Fruit fly (Drosophila melanogaster) whole organism, embryonic: ENCODE data around the gene Moca-cyp.

Experiments used
- Atf3 ChIP-seq: fragments of 200-800 bp; sonication (Bioruptor generic); optimal IDR thresholded peaks from 3 replicates; lab custom pipeline; 2016; ENCODE audit warnings: missing biosample characterization, missing genetic modification characterization
- CG11504 ChIP-seq: fragments of 200-800 bp; sonication (Bioruptor generic); optimal IDR thresholded peaks from 3 replicates; lab custom pipeline; 2019; ENCODE audit warnings: missing biosample characterization, mild to moderate bottlenecking, missing genetic modification characterization, moderate library complexity
- CG11560 ChIP-seq: fragments of 200-800 bp; sonication (Bioruptor generic); IDR thresholded peaks from 3 replicates; pipeline ENCODE4 v1.3.6; 2022; ENCODE audit warnings: missing biosample characterization, missing genetic modification characterization
- CG13775 ChIP-seq: fragments of 200-800 bp; sonication (Bioruptor generic); optimal IDR thresholded peaks from 3 replicates; lab custom pipeline; 2017; ENCODE audit warnings: missing biosample characterization, mild to moderate bottlenecking, missing genetic modification characterization
- CG13894 ChIP-seq: fragments of 200-800 bp; sonication (Bioruptor generic); optimal IDR thresholded peaks from 3 replicates; lab custom pipeline; 2018; ENCODE audit warnings: missing biosample characterization, mild to moderate bottlenecking, missing genetic modification characterization, moderate library complexity
- CG17186 ChIP-seq: fragments of 200-800 bp; sonication (Bioruptor generic); optimal IDR thresholded peaks from 3 replicates; lab custom pipeline; 2017; ENCODE audit warnings: missing biosample characterization, missing genetic modification reagents, missing genetic modification characterization
- CG17359 ChIP-seq: fragments of 200-800 bp; sonication (Bioruptor generic); optimal IDR thresholded peaks from 3 replicates; lab custom pipeline; 2018; ENCODE audit warnings: missing biosample characterization, mild to moderate bottlenecking, missing genetic modification characterization, moderate library complexity
- CG2120 ChIP-seq: fragments of 200-800 bp; sonication (Bioruptor generic); optimal IDR thresholded peaks from 3 replicates; lab custom pipeline; 2016; ENCODE audit warnings: missing biosample characterization, missing genetic modification characterization
- CG2678 ChIP-seq: fragments of 200-800 bp; sonication (Bioruptor generic); optimal IDR thresholded peaks from 3 replicates; lab custom pipeline; 2019; ENCODE audit warnings: missing biosample characterization, mild to moderate bottlenecking, missing genetic modification characterization, moderate library complexity
- CG32532 ChIP-seq: fragments of 200-800 bp; sonication (Bioruptor generic); IDR thresholded peaks from 2 replicates; pipeline ENCODE4 v1.3.6; 2022; ENCODE audit warnings: missing biosample characterization, missing genetic modification characterization
- CG3407 ChIP-seq: fragments of 200-800 bp; sonication (Bioruptor generic); optimal IDR thresholded peaks from 2 replicates; lab custom pipeline; 2018; ENCODE audit warnings: missing biosample characterization, mild to moderate bottlenecking, missing genetic modification characterization
- CG6813 ChIP-seq: fragments of 200-800 bp; sonication (Bioruptor generic); optimal IDR thresholded peaks from 2 replicates; lab custom pipeline; 2017; ENCODE audit warnings: missing biosample characterization, missing genetic modification characterization, mild to moderate bottlenecking, moderate library complexity, missing genetic modification reagents
- CG7556 ChIP-seq: fragments of 200-800 bp; sonication (Bioruptor generic); optimal IDR thresholded peaks from 2 replicates; lab custom pipeline; 2017; ENCODE audit warnings: missing biosample characterization, mild to moderate bottlenecking, missing genetic modification characterization
- CG7786 ChIP-seq: fragments of 200-800 bp; sonication (Bioruptor generic); optimal IDR thresholded peaks from 2 replicates; lab custom pipeline; 2016; ENCODE audit warnings: missing biosample characterization, missing genetic modification characterization
- CG8478 ChIP-seq: fragments of >200 bp; optimal IDR thresholded peaks from 2 replicates; lab custom pipeline; 2018
- CG8924 ChIP-seq: fragments of 200-800 bp; optimal IDR thresholded peaks from 3 replicates; lab custom pipeline; 2019; ENCODE audit warnings: missing biosample characterization, mild to moderate bottlenecking, missing genetic modification characterization, moderate library complexity
- CrebB ChIP-seq: fragments of 200-800 bp; sonication (Bioruptor generic); optimal IDR thresholded peaks from 3 replicates; lab custom pipeline; 2018; ENCODE audit warnings: missing biosample characterization, mild to moderate bottlenecking, missing genetic modification characterization
- Eip74EF ChIP-seq, 2 experiments: fragments of 200-800 bp in 1 of 2; fragments of >200 bp in 1 of 2; sonication (Bioruptor generic) in 1 of 2; optimal IDR thresholded peaks; 2 replicates each; lab custom pipeline; 2017 to 2019; ENCODE audit warnings: missing biosample characterization in 2 of 2, missing genetic modification characterization in 2 of 2, mild to moderate bottlenecking in 1 of 2, moderate library complexity in 1 of 2
- HLH3B ChIP-seq: fragments of 200-800 bp; sonication (Bioruptor generic); IDR thresholded peaks from 2 replicates; pipeline ENCODE4 v1.3.6; 2022; ENCODE audit warnings: missing biosample characterization, missing genetic modification characterization
- Hand ChIP-seq: fragments of 200-800 bp; sonication (Bioruptor generic); optimal IDR thresholded peaks from 2 replicates; lab custom pipeline; 2017; ENCODE audit warnings: mild to moderate bottlenecking, missing biosample characterization, missing genetic modification reagents, missing genetic modification characterization
- HmgZ ChIP-seq: fragments of 200-800 bp; sonication (Bioruptor generic); optimal IDR thresholded peaks from 2 replicates; lab custom pipeline; 2018; ENCODE audit warnings: missing biosample characterization, mild to moderate bottlenecking, missing genetic modification characterization
- Hr3 ChIP-seq: fragments of 200-800 bp; sonication (Bioruptor generic); optimal IDR thresholded peaks from 3 replicates; lab custom pipeline; 2016; ENCODE audit warnings: missing biosample characterization, missing genetic modification characterization
- Hr51 ChIP-seq, 2 experiments: fragments of 200-800 bp; sonication (Bioruptor generic); optimal IDR thresholded peaks; 2 replicates in 1 of 2; 3 replicates in 1 of 2; lab custom pipeline; 2016 to 2018; ENCODE audit warnings: missing biosample characterization in 2 of 2, missing genetic modification characterization in 2 of 2, mild to moderate bottlenecking in 1 of 2, moderate library complexity in 1 of 2
- Hr78 ChIP-seq, 2 experiments: fragments of 200-800 bp in 1 of 2; fragments of >200 bp in 1 of 2; sonication (Bioruptor generic) in 1 of 2; optimal IDR thresholded peaks; 2 replicates each; lab custom pipeline; 2017 to 2019; ENCODE audit warnings: missing biosample characterization in 2 of 2, missing genetic modification characterization in 2 of 2, mild to moderate bottlenecking in 1 of 2, moderate library complexity in 1 of 2
- Lhr ChIP-seq: fragments of 200-800 bp; sonication (Bioruptor generic); optimal IDR thresholded peaks from 3 replicates; lab custom pipeline; 2017; ENCODE audit warnings: mild to moderate bottlenecking, missing biosample characterization, missing genetic modification reagents, missing genetic modification characterization
- Lpt ChIP-seq: fragments of >200 bp; optimal IDR thresholded peaks from 2 replicates; lab custom pipeline; 2018; ENCODE audit warnings: missing biosample characterization, missing genetic modification characterization
- Meics ChIP-seq: fragments of 200-800 bp; sonication (Bioruptor generic); optimal IDR thresholded peaks from 2 replicates; lab custom pipeline; 2017; ENCODE audit warnings: missing biosample characterization, mild to moderate bottlenecking, missing genetic modification characterization
- Oli ChIP-seq: fragments of 200-800 bp; sonication (Bioruptor generic); optimal IDR thresholded peaks from 2 replicates; lab custom pipeline; 2018; ENCODE audit warnings: missing biosample characterization, mild to moderate bottlenecking, missing genetic modification characterization, moderate library complexity
- al ChIP-seq: fragments of 200-800 bp; sonication (Bioruptor generic); IDR thresholded peaks from 2 replicates; pipeline ENCODE4 v1.3.6; 2022; ENCODE audit warnings: missing biosample characterization, missing genetic modification characterization
- ap ChIP-seq: fragments of 200-800 bp; sonication (Bioruptor generic); IDR thresholded peaks from 2 replicates; pipeline ENCODE4 v1.3.6; 2022; ENCODE audit warnings: missing biosample characterization, missing genetic modification characterization
- ash1 ChIP-seq: fragments of 200-800 bp; sonication (Bioruptor generic); optimal IDR thresholded peaks from 2 replicates; lab custom pipeline; 2018; ENCODE audit warnings: missing biosample characterization, mild to moderate bottlenecking, missing genetic modification characterization
- az2 ChIP-seq: fragments of 200-800 bp; sonication (Bioruptor generic); optimal IDR thresholded peaks from 3 replicates; lab custom pipeline; 2016; ENCODE audit warnings: missing biosample characterization, missing genetic modification characterization
- chif ChIP-seq, 2 experiments: fragments of 200-800 bp; sonication (Bioruptor generic); optimal IDR thresholded peaks; 3 replicates each; lab custom pipeline; 2016; ENCODE audit warnings: missing biosample characterization in 2 of 2, missing genetic modification characterization in 2 of 2
- ci ChIP-seq: fragments of 200-800 bp; sonication (Bioruptor generic); IDR thresholded peaks from 3 replicates; pipeline ENCODE4 v1.3.6; 2022; ENCODE audit warnings: missing biosample characterization, missing genetic modification characterization
- ftz-f1 ChIP-seq: fragments of 200-800 bp; sonication (Bioruptor generic); optimal IDR thresholded peaks from 2 replicates; lab custom pipeline; 2016; ENCODE audit warnings: missing biosample characterization, missing genetic modification characterization
- gem ChIP-seq: fragments of 200-800 bp; sonication (Bioruptor generic); optimal IDR thresholded peaks from 2 replicates; lab custom pipeline; 2019; ENCODE audit warnings: missing biosample characterization, mild to moderate bottlenecking, missing genetic modification characterization, moderate library complexity
- gfzf ChIP-seq: fragments of 200-800 bp; sonication (Bioruptor generic); optimal IDR thresholded peaks from 2 replicates; lab custom pipeline; 2016; ENCODE audit warnings: missing biosample characterization, mild to moderate bottlenecking, missing genetic modification characterization, moderate library complexity
- hkb ChIP-seq, 2 experiments: fragments of 200-800 bp in 1 of 2; fragments of >200 bp in 1 of 2; sonication (Bioruptor generic) in 1 of 2; IDR thresholded peaks in 1 of 2; optimal IDR thresholded peaks in 1 of 2; 2 replicates each; pipeline versions ENCODE4 v1.3.6 to Lab custom; 2017 to 2022; ENCODE audit warnings: missing biosample characterization in 1 of 2, missing genetic modification characterization in 1 of 2
- kay ChIP-seq: fragments of 200-800 bp; sonication (Bioruptor generic); optimal IDR thresholded peaks from 2 replicates; lab custom pipeline; 2016; ENCODE audit warnings: missing biosample characterization, missing genetic modification characterization
- kni ChIP-seq: fragments of 200-800 bp; sonication (Bioruptor generic); optimal IDR thresholded peaks from 3 replicates; lab custom pipeline; 2017; ENCODE audit warnings: mild to moderate bottlenecking, missing biosample characterization, missing genetic modification reagents, missing genetic modification characterization
- maf-S ChIP-seq: fragments of 200-800 bp; sonication (Bioruptor generic); optimal IDR thresholded peaks from 2 replicates; lab custom pipeline; 2016; ENCODE audit warnings: missing biosample characterization, missing genetic modification characterization
- otp ChIP-seq: fragments of 200-800 bp; sonication (Bioruptor generic); IDR thresholded peaks from 3 replicates; pipeline ENCODE4, ENCODE4 v1.3.6; 2022; ENCODE audit warnings: missing biosample characterization, missing genetic modification characterization
- rib ChIP-seq: fragments of 200-800 bp; sonication (Bioruptor generic); IDR thresholded peaks from 2 replicates; pipeline ENCODE4 v1.3.6; 2022; ENCODE audit warnings: missing biosample characterization, missing genetic modification characterization
- sens ChIP-seq: fragments of 200-800 bp; sonication (Bioruptor generic); peaks from one replicate; lab custom pipeline; 2016; ENCODE audit warnings: missing biosample characterization, missing genetic modification characterization
- seq ChIP-seq: fragments of 200-800 bp; sonication (Bioruptor generic); IDR thresholded peaks from 2 replicates; pipeline ENCODE4 v1.3.6; 2022; ENCODE audit warnings: missing biosample characterization, missing genetic modification characterization
- so ChIP-seq: fragments of 200-800 bp; sonication (Bioruptor generic); IDR thresholded peaks from 3 replicates; pipeline ENCODE4 v1.3.6; 2022; ENCODE audit warnings: missing biosample characterization, missing genetic modification characterization
- vnd ChIP-seq: fragments of 200-800 bp; sonication (Bioruptor generic); IDR thresholded peaks from 3 replicates; pipeline ENCODE4 v1.3.6; 2022; ENCODE audit warnings: missing biosample characterization, missing genetic modification characterization; ENCODE audit not compliant: partially characterized antibody
- vvl ChIP-seq: fragments of 200-800 bp; sonication (Bioruptor generic); IDR thresholded peaks from 2 replicates; pipeline ENCODE4 v1.3.6; 2022; ENCODE audit warnings: missing biosample characterization, missing genetic modification characterization
- z ChIP-seq: fragments of 200-800 bp; sonication (Bioruptor generic); IDR thresholded peaks from 3 replicates; pipeline ENCODE4 v1.3.6; 2022; ENCODE audit warnings: missing biosample characterization, missing genetic modification characterization

Gene Moca-cyp

DNA sequence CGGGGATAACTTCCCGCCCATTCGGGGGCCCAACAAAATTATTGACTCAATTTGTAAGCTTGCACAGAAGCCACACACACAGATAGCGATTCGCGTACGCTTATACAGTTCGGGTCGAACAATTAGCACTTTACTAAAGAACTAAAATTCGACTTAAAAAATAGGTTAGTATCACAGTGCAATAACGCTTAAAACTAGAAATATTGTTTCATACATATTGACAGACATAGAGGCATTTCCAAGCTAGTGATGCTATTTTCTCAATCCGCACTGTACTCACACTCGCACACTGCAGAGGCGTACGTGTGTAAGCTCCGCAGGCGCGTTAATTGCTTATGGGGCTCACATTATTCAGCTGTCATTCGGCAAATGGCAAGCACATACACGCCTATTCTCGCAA lies 42.6 kb upstream of the Moca-cyp start (continued):
- TF ChIP-seq CG17186: no peak
- TF ChIP-seq CrebB: no peak
- no peak for TF ChIP-seq seq
- no peak for TF ChIP-seq so (GFP tag; lab: Robert Waterston, UW)
- TF ChIP-seq al (GFP tag; lab: Robert Waterston, UW): no peak
- TF ChIP-seq ash1 (GFP tag; lab: Kevin White, UChicago): no peak
- peak; percentile 38 for TF ChIP-seq CG11504 (tag; lab: Kevin White, UChicago)
- no peak for TF ChIP-seq Atf3 (GFP tag; lab: Kevin White, UChicago)
- no peak for TF ChIP-seq Hr3 (GFP tag; lab: Kevin White, UChicago)
- peak; percentile 45 for TF ChIP-seq CG2120 (GFP tag; lab: Kevin White, UChicago)
- peak; percentile 69 for TF ChIP-seq sens (GFP tag; lab: Kevin White, UChicago)
- TF ChIP-seq kay (GFP tag; lab: Kevin White, UChicago): no peak
- TF ChIP-seq rib (GFP tag; lab: Robert Waterston, UW): no peak
- peak in 1 of 2 experiments; percentile 37 for TF ChIP-seq Hr51 (GFP tag; optimal IDR thresholded peaks at IDR 0.05; lab: Kevin White, UChicago)
- TF ChIP-seq CG11560 (tag; lab: Robert Waterston, UW): no peak
- TF ChIP-seq Hr78 (GFP tag; optimal IDR thresholded peaks at IDR 0.05; lab: Kevin White, UChicago): no peak
- TF ChIP-seq otp (GFP tag; lab: Robert Waterston, UW): no peak
- TF ChIP-seq CG8478: no peak
- TF ChIP-seq CG7786 (GFP tag; lab: Kevin White, UChicago): no peak
- TF ChIP-seq CG7556 (GFP tag; lab: Kevin White, UChicago): peak; percentile 23
- no peak for TF ChIP-seq CG13894
- TF ChIP-seq CG32532 (GFP tag; lab: Robert Waterston, UW): peak; percentile 52; the same call in 1 of the 2 replicates
- peak; percentile 46 for TF ChIP-seq Meics (GFP tag; lab: Kevin White, UChicago)
- no peak for TF ChIP-seq z (GFP tag; lab: Robert Waterston, UW)
- no peak for TF ChIP-seq CG13775 (GFP tag; lab: Kevin White, UChicago)
- TF ChIP-seq HLH3B (GFP tag; lab: Robert Waterston, UW): 0 out of 2 replicates have a peak, but pooled peaks have one; percentile 14
- TF ChIP-seq kni (GFP tag; lab: Kevin White, UChicago): no peak
- no peak for TF ChIP-seq vnd (GFP tag; lab: Robert Waterston, UW)
- peak; percentile 26 for TF ChIP-seq Oli (tag; lab: Kevin White, UChicago)
- TF ChIP-seq Lhr (GFP tag; lab: Kevin White, UChicago): no peak
- TF ChIP-seq, all 482 proteins: peak for 57

DNA sequence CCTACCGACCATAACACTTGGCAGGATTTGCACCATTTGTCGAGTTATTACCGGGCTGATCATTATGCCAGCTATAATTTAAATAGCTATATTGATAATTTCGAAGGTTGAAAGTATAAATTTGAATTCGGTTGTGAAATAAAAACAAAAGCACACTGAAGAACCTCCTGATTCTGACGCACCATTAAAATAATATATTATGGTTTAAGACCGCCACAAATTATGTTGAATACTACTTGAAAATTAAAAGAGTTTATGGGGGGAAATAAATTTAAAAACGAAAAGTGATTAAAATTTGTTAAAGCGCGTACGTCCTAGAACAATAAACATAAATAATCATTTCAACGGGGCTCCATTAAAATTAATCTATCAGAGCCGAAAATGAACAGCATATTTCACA lies 35.6 kb upstream of the Moca-cyp start, which contains the start of gene CG12516:
TSS of gene CG12516 (minus strand) at position 101 of the 400 bp plus-strand sequence.
- no peak for TF ChIP-seq CG3407 (GFP tag; lab: Kevin White, UChicago)
- no peak for TF ChIP-seq Hand (GFP tag; lab: Kevin White, UChicago)
- no peak for TF ChIP-seq chif (GFP tag; optimal IDR thresholded peaks at IDR 0.05; lab: Kevin White, UChicago)
- no peak for TF ChIP-seq CG8924 (tag; lab: Kevin White, UChicago)
- no peak for TF ChIP-seq HLH3B (GFP tag; lab: Robert Waterston, UW)
- no peak for TF ChIP-seq vvl (GFP tag; lab: Robert Waterston, UW)
- TF ChIP-seq hkb (optimal IDR thresholded peaks at IDR 0.05; lab: Kevin White, UChicago): no peak
- no peak for TF ChIP-seq hkb (GFP tag; IDR thresholded peaks at IDR 0.05; lab: Robert Waterston, UW)
- no peak for TF ChIP-seq ftz-f1 (GFP tag; lab: Kevin White, UChicago)

DNA sequence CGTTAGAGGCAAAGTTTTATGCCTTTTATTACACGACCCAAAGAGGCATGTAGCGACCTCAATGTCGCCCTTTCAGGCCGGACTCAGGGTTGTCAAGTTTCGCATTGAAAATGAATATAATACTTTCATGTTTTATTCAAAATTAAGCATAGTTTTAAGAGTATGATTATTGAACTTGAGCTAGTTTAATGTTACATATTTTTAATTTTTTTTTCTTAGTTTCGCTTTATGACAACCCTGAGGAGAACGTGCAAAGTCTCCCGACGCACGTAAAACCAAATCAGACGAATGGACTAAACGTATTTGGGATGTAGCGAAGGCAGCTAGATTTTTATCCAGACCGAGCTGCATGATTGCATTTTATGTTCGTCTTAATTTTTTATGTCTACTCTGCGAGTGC lies 34.2 kb upstream of the Moca-cyp start:
- no peak for TF ChIP-seq CG6813 (GFP tag; lab: Kevin White, UChicago)
- TF ChIP-seq HmgZ (tag; lab: Kevin White, UChicago): no peak
- TF ChIP-seq maf-S (GFP tag; lab: Kevin White, UChicago): no peak
- TF ChIP-seq CG17359 (tag; lab: Kevin White, UChicago): peak; percentile 30
- TF ChIP-seq ci (GFP tag; lab: Robert Waterston, UW): no peak; the same call in 2 of the 3 replicates
- TF ChIP-seq CG11504 (tag; lab: Kevin White, UChicago): peak; percentile 41
- peak; percentile 38 for TF ChIP-seq CG2678 (tag; lab: Kevin White, UChicago)
- TF ChIP-seq az2: peak; percentile 0
- no peak for TF ChIP-seq Lpt (GFP tag; lab: Kevin White, UChicago)
- TF ChIP-seq Eip74EF (GFP tag; optimal IDR thresholded peaks at IDR 0.05; lab: Kevin White, UChicago): no peak
- 0 out of 2 replicates have a peak, but pooled peaks have one; percentile 18 for TF ChIP-seq ap (GFP tag; lab: Robert Waterston, UW)
- TF ChIP-seq gem (tag; lab: Kevin White, UChicago): peak; percentile 51
- TF ChIP-seq gfzf: no peak
